Worm (Caenorhabditis elegans): ENCODE measurements around the gene C43F9.7.

ce11 chrIV:10576050-10576449 lies 17.4 kb downstream of the C43F9.7 start, which contains the start of gene efn-2:
- no peak for TF ChIP-seq nhr-76 (tag; optimal IDR thresholded peaks at IDR 0.05)
- TF ChIP-seq ama-1 (optimal IDR thresholded peaks at IDR 0.05), result no peak
- no peak for TF ChIP-seq fkh-2 (tag; optimal IDR thresholded peaks at IDR 0.05)
- TF ChIP-seq pha-4 (tag; optimal IDR thresholded peaks at IDR 0.05), result no peak
- TF ChIP-seq unc-39 (tag; optimal IDR thresholded peaks at IDR 0.05), result no peak
- no peak for TF ChIP-seq tbx-2 (tag; optimal IDR thresholded peaks at IDR 0.05)
- TF ChIP-seq ztf-4 (tag; optimal IDR thresholded peaks at IDR 0.05), result no peak
- TF ChIP-seq nhr-11 (tag; optimal IDR thresholded peaks at IDR 0.05), result no peak
- TF ChIP-seq jun-1 (tag; optimal IDR thresholded peaks at IDR 0.05), result no peak
- no peak for TF ChIP-seq lin-15B (tag; optimal IDR thresholded peaks at IDR 0.05)
- no peak for TF ChIP-seq elt-3 (tag; optimal IDR thresholded peaks at IDR 0.05)
- no peak for TF ChIP-seq ztf-11 (tag; optimal IDR thresholded peaks at IDR 0.05)
- no peak for TF ChIP-seq zag-1 (tag; optimal IDR thresholded peaks at IDR 0.05)
- TF ChIP-seq pqm-1 (tag; optimal IDR thresholded peaks at IDR 0.05), result no peak

Data from whole organism, L3 larva.